Worm (Caenorhabditis elegans) whole organism, young adult: ENCODE measurements around the gene F31F7.2.

ENCODE experiments used
- F49E8.2 ChIP-seq: sonication (generic microtip); optimal IDR thresholded peaks from 3 replicates; lab custom pipeline; 2017; ENCODE audit warnings: missing genetic modification characterization, mild to moderate bottlenecking, missing compliant biosample characterization, antibody characterized with exemption, moderate library complexity; ENCODE audit not compliant: insufficient read depth
- attf-6 ChIP-seq: fragments of 200-800 bp; sonication (Bioruptor generic); IDR thresholded peaks from 2 replicates; pipeline ENCODE4 v1.3.6; 2022; ENCODE audit warnings: missing genetic modification reagents, missing genetic modification characterization, missing compliant biosample characterization
- hlh-26 ChIP-seq: fragments of 200-800 bp; sonication (Bioruptor generic); conservative IDR thresholded peaks from 2 replicates; pipeline ENCODE4 v1.3.6; 2022; ENCODE audit warnings: missing genetic modification reagents, missing genetic modification characterization, missing compliant biosample characterization
- pha-4 ChIP-seq: fragments of 150-350 bp; sonication (generic microtip); optimal IDR thresholded peaks from 2 replicates; lab custom pipeline; 2014; ENCODE audit warnings: missing biosample characterization, missing genetic modification reagents, missing genetic modification characterization
- zfh-2 ChIP-seq: fragments of 200-800 bp; sonication (Bioruptor generic); conservative IDR thresholded peaks from 2 replicates; pipeline ENCODE4 v1.3.6; 2022; ENCODE audit warnings: missing genetic modification reagents, missing genetic modification characterization, missing compliant biosample characterization
- ztf-3 ChIP-seq: fragments of 200-800 bp; sonication (Bioruptor generic); optimal IDR thresholded peaks from 2 replicates; lab custom pipeline; 2018; ENCODE audit warnings: mild to moderate bottlenecking, missing genetic modification characterization, missing compliant biosample characterization

DNA sequence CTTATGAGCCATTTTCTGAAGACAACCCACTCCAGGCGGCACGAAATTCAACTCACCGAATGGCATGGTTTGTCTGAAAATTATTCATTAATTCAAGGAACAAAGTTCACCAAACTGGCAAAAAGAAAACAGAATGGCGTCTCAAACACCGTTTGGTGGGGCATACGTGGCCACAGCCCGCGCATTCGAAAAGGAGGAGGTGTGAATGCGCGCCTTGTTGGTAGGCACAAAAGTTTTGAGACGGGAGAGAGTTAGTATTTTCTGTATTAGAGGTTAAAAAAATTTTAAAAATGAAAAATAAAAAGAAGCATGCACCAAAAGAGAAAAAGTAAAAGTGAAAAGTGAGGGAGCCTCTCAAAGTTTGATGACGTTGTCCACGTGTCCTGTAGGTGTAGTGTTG, 41.3 kb downstream of the F31F7.2 start:
- TF ChIP-seq ztf-3, result no peak
- no peak for TF ChIP-seq F49E8.2 (tag; lab: Kevin White, UChicago)
- TF ChIP-seq hlh-26, result no peak
- no peak for TF ChIP-seq attf-6 (GFP tag; lab: Robert Waterston, UW)
- no peak for TF ChIP-seq pha-4 (tag; lab: Kevin White, UChicago)
- no peak for TF ChIP-seq zfh-2 (GFP tag; lab: Robert Waterston, UW)
